Fruit fly (Drosophila melanogaster): Measurements from ENCODE around the gene AkhR.

Gene AkhR

DNA sequence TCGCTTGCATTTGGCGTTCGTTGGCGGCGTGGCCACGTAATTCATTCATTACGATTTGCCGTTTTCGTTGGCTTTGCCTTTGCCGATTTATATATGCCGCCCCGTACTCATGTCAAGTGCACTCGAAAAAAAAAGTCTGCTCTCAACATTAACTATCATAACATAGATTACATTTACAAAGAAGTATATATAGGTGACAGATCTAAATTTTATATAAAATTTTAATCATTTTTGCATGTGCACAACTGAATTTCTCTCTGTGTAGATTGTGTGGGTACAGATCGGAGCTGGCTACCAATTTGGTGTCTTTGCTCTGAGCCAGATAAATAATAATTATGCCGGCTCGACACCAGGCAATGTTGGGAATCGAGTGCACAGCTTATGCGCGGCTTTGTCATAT, 17.6 kb downstream of the AkhR start (continued):
- TF ChIP-seq insv (GFP tag; optimal IDR thresholded peaks at IDR 0.05) = no peak
- no peak for TF ChIP-seq slp2 (GFP tag; optimal IDR thresholded peaks at IDR 0.05)
- TF ChIP-seq Sry-δ (GFP tag; optimal IDR thresholded peaks at IDR 0.05) = no peak
- TF ChIP-seq z (GFP tag; IDR thresholded peaks at IDR 0.05) = no peak
- no peak for TF ChIP-seq Dbx (GFP tag; IDR thresholded peaks at IDR 0.05)
- TF ChIP-seq gsb-n (tag; optimal IDR thresholded peaks at IDR 0.05) = peak; percentile 3
- no peak for TF ChIP-seq amos (GFP tag; IDR thresholded peaks at IDR 0.05; ENCODE audit: partially characterized antibody)
- peak; percentile 35 for TF ChIP-seq CG13424 (tag; optimal IDR thresholded peaks at IDR 0.05)
- peak; percentile 4 for TF ChIP-seq CG18599 (GFP tag; optimal IDR thresholded peaks at IDR 0.05)
- TF ChIP-seq CG3281 (GFP tag; optimal IDR thresholded peaks at IDR 0.05) = no peak
- TF ChIP-seq sug (tag; optimal IDR thresholded peaks at IDR 0.05) = no peak
- no peak for TF ChIP-seq CG16779 (GFP tag; IDR thresholded peaks at IDR 0.05)
- TF ChIP-seq nau (GFP tag; optimal IDR thresholded peaks at IDR 0.05) = no peak
- TF ChIP-seq CG16815 (GFP tag; optimal IDR thresholded peaks at IDR 0.05) = no peak
- TF ChIP-seq ara (GFP tag; IDR thresholded peaks at IDR 0.05) = peak; percentile 58; the same call in 1 of the 2 replicates
- TF ChIP-seq Atf6 (GFP tag; IDR thresholded peaks at IDR 0.05) = no peak
- no peak for TF ChIP-seq bowl (GFP tag; IDR thresholded peaks at IDR 0.05)
- TF ChIP-seq CG18764 (GFP tag; optimal IDR thresholded peaks at IDR 0.05) = peak; percentile 7
- 0 out of 2 replicates have a peak, but pooled peaks have one; percentile 32 for TF ChIP-seq Oaz (GFP tag; IDR thresholded peaks at IDR 0.05)
- TF ChIP-seq fd64A (GFP tag; optimal IDR thresholded peaks at IDR 0.05) = no peak
- TF ChIP-seq da (GFP tag; optimal IDR thresholded peaks at IDR 0.05) = no peak
- no peak for TF ChIP-seq CG30431 (GFP tag; optimal IDR thresholded peaks at IDR 0.05)
- TF ChIP-seq D19B (GFP tag; optimal IDR thresholded peaks at IDR 0.05) = no peak
- TF ChIP-seq CG1603 (tag; optimal IDR thresholded peaks at IDR 0.05) = peak; percentile 70
- peak; percentile 49; the same call in 1 of the 2 replicates for TF ChIP-seq CG14667 (GFP tag; IDR thresholded peaks at IDR 0.05)
- peak; percentile 9 for TF ChIP-seq mam (GFP tag; optimal IDR thresholded peaks at IDR 0.05)
- TF ChIP-seq btn (GFP tag; optimal IDR thresholded peaks at IDR 0.05) = no peak
- no peak for TF ChIP-seq sd (tag; optimal IDR thresholded peaks at IDR 0.05)
- TF ChIP-seq CG4404 (GFP tag; IDR thresholded peaks at IDR 0.05) = peak; percentile 56
- TF ChIP-seq CG14014 (GFP tag; IDR thresholded peaks at IDR 0.05) = peak; percentile 58; the same call in 1 of the 2 replicates
- no peak for TF ChIP-seq CG10543 (GFP tag; optimal IDR thresholded peaks at IDR 0.05)
- peak; percentile 29 for TF ChIP-seq fd96Cb (tag; optimal IDR thresholded peaks at IDR 0.05)
- no peak for TF ChIP-seq Elba2 (GFP tag; optimal IDR thresholded peaks at IDR 0.05)
- TF ChIP-seq CG10979 (tag; optimal IDR thresholded peaks at IDR 0.05) = peak; percentile 45
- no peak for TF ChIP-seq Doc3 (GFP tag; IDR thresholded peaks at IDR 0.05; ENCODE audit: partially characterized antibody)
- TF ChIP-seq usp (GFP tag; optimal IDR thresholded peaks at IDR 0.05) = no peak
- peak; percentile 17 for TF ChIP-seq Chrac-16 (GFP tag; optimal IDR thresholded peaks at IDR 0.05)
- no peak for TF ChIP-seq HLH4C (GFP tag; IDR thresholded peaks at IDR 0.05; ENCODE audit: partially characterized antibody)
- no peak for TF ChIP-seq tll (GFP tag; optimal IDR thresholded peaks at IDR 0.05)
- TF ChIP-seq vnd (GFP tag; IDR thresholded peaks at IDR 0.05; ENCODE audit: partially characterized antibody) = no peak
- no peak for TF ChIP-seq CG12071 (GFP tag; optimal IDR thresholded peaks at IDR 0.05)
- peak; percentile 29; the same call in 1 of the 2 replicates for TF ChIP-seq E2f2 (GFP tag; IDR thresholded peaks at IDR 0.05)
- no peak for TF ChIP-seq Gsc (GFP tag; IDR thresholded peaks at IDR 0.05)
- no peak for TF ChIP-seq CG8281 (tag; optimal IDR thresholded peaks at IDR 0.05)
- TF ChIP-seq HmgZ (tag; optimal IDR thresholded peaks at IDR 0.05) = no peak
- TF ChIP-seq Aef1 (GFP tag; IDR thresholded peaks at IDR 0.05) = peak; percentile 54; the same call in 2 of the 3 replicates
- TF ChIP-seq NK7.1 (GFP tag; optimal IDR thresholded peaks at IDR 0.05) = no peak
- TF ChIP-seq CG1792 (GFP tag; optimal IDR thresholded peaks at IDR 0.05) = no peak
- no peak for TF ChIP-seq Bdp1 (GFP tag; optimal IDR thresholded peaks at IDR 0.05)
- 0 out of 3 replicates have a peak, but pooled peaks have one; percentile 12 for TF ChIP-seq CG7357 (GFP tag; IDR thresholded peaks at IDR 0.05)
- TF ChIP-seq CG14710 (tag; optimal IDR thresholded peaks at IDR 0.05) = peak; percentile 29

Measured in whole organism, embryonic.